Worm (Caenorhabditis elegans) whole organism, mixed stage, embryonic: ENCODE results near the gene C12D12.3.

ENCODE experiments used
- M03D4.4 ChIP-seq: sonication (generic microtip); optimal IDR thresholded peaks from 2 replicates; lab custom pipeline; 2017; ENCODE audit warnings: mild to moderate bottlenecking, missing genetic modification characterization, missing compliant biosample characterization
- blmp-1 ChIP-seq: fragments of 150-350 bp; optimal IDR thresholded peaks from 2 replicates; lab custom pipeline; 2014; ENCODE audit warnings: missing biosample characterization, missing genetic modification characterization
- ceh-43 ChIP-seq: fragments of 200-800 bp; sonication (Bioruptor generic); optimal IDR thresholded peaks from 2 replicates; lab custom pipeline; 2018; ENCODE audit warnings: mild to moderate bottlenecking, missing genetic modification characterization, moderate library complexity, missing compliant biosample characterization
- ceh-83 ChIP-seq: fragments of 200-800 bp; sonication (Bioruptor generic); optimal IDR thresholded peaks from 2 replicates; lab custom pipeline; 2018; ENCODE audit warnings: mild to moderate bottlenecking, missing genetic modification characterization, missing compliant biosample characterization
- ces-1 ChIP-seq: fragments of 150-350 bp; optimal IDR thresholded peaks from 2 replicates; lab custom pipeline; 2014; ENCODE audit warnings: missing biosample characterization, missing genetic modification reagents, missing genetic modification characterization
- cnd-1 ChIP-seq: fragments of 200-800 bp; sonication (Bioruptor generic); optimal IDR thresholded peaks from 2 replicates; lab custom pipeline; 2018; ENCODE audit warnings: mild to moderate bottlenecking, missing genetic modification characterization, missing compliant biosample characterization
- drap-1 ChIP-seq: fragments of 200-800 bp; sonication (Bioruptor generic); optimal IDR thresholded peaks from 3 replicates; lab custom pipeline; 2018; ENCODE audit warnings: mild to moderate bottlenecking, missing genetic modification characterization, missing compliant biosample characterization
- flh-1 ChIP-seq: fragments of 200-800 bp; sonication (Bioruptor generic); optimal IDR thresholded peaks from 2 replicates; lab custom pipeline; 2018; ENCODE audit warnings: mild to moderate bottlenecking, missing genetic modification characterization, moderate library complexity, missing compliant biosample characterization
- ham-2 ChIP-seq: fragments of 200-800 bp; sonication (Bioruptor generic); optimal IDR thresholded peaks from 2 replicates; lab custom pipeline; 2018; ENCODE audit warnings: mild to moderate bottlenecking, missing genetic modification characterization, missing compliant biosample characterization
- hlh-1 ChIP-seq: fragments of 150-350 bp; optimal IDR thresholded peaks from 2 replicates; lab custom pipeline; 2014; ENCODE audit warnings: missing biosample characterization, missing genetic modification reagents, missing genetic modification characterization
- lin-13 ChIP-seq: fragments of 150-350 bp; optimal IDR thresholded peaks from 2 replicates; lab custom pipeline; 2014; ENCODE audit warnings: missing biosample characterization, missing genetic modification characterization
- lin-32 ChIP-seq: fragments of 200-800 bp; sonication (Bioruptor generic); optimal IDR thresholded peaks from 2 replicates; lab custom pipeline; 2018; ENCODE audit warnings: mild to moderate bottlenecking, missing genetic modification characterization, missing compliant biosample characterization
- lsy-2 ChIP-seq: fragments of 150-350 bp; optimal IDR thresholded peaks from 2 replicates; lab custom pipeline; 2014; ENCODE audit warnings: missing biosample characterization, missing genetic modification characterization
- mab-5 ChIP-seq: fragments of 150-350 bp; optimal IDR thresholded peaks from 2 replicates; lab custom pipeline; 2014; ENCODE audit warnings: missing biosample characterization, missing genetic modification characterization
- mep-1 ChIP-seq: fragments of 150-350 bp; optimal IDR thresholded peaks from 2 replicates; lab custom pipeline; 2017; ENCODE audit warnings: missing biosample characterization, missing genetic modification reagents, missing genetic modification characterization, inconsistent platforms
- mls-2 ChIP-seq: sonication (generic microtip); optimal IDR thresholded peaks from 2 replicates; lab custom pipeline; 2016; ENCODE audit warnings: mild to moderate bottlenecking, missing genetic modification characterization, moderate library complexity, missing compliant biosample characterization
- nhr-12 ChIP-seq: fragments of 150-350 bp; optimal IDR thresholded peaks from 2 replicates; lab custom pipeline; 2014; ENCODE audit warnings: missing biosample characterization, missing genetic modification characterization
- nhr-2 ChIP-seq: fragments of 150-350 bp; optimal IDR thresholded peaks from 2 replicates; lab custom pipeline; 2014; ENCODE audit warnings: missing biosample characterization, missing genetic modification characterization
- nhr-237 ChIP-seq: fragments of 150-350 bp; optimal IDR thresholded peaks from 2 replicates; lab custom pipeline; 2014; ENCODE audit warnings: missing biosample characterization, missing genetic modification characterization
- nhr-28 ChIP-seq: fragments of 150-350 bp; optimal IDR thresholded peaks from 2 replicates; lab custom pipeline; 2014; ENCODE audit warnings: missing biosample characterization, missing genetic modification characterization
- nhr-76 ChIP-seq: sonication (generic microtip); optimal IDR thresholded peaks from 2 replicates; lab custom pipeline; 2017; ENCODE audit warnings: missing biosample characterization, missing genetic modification characterization
- pha-4 ChIP-seq: fragments of 150-350 bp; optimal IDR thresholded peaks from 2 replicates; lab custom pipeline; 2018; ENCODE audit warnings: missing biosample characterization, missing genetic modification reagents, missing genetic modification characterization
- snpc-4 ChIP-seq: fragments of 150-350 bp; optimal IDR thresholded peaks from 2 replicates; lab custom pipeline; 2014; ENCODE audit warnings: missing biosample characterization, missing genetic modification characterization
- sptf-1 ChIP-seq: sonication (generic microtip); optimal IDR thresholded peaks from 2 replicates; lab custom pipeline; 2017; ENCODE audit warnings: mild to moderate bottlenecking, missing genetic modification characterization, moderate library complexity, missing compliant biosample characterization
- tbx-8 ChIP-seq: fragments of 200-800 bp; sonication (Bioruptor generic); optimal IDR thresholded peaks from 2 replicates; lab custom pipeline; 2018; ENCODE audit warnings: mild to moderate bottlenecking, missing genetic modification characterization, moderate library complexity, missing compliant biosample characterization
- unc-120 ChIP-seq: sonication (generic microtip); optimal IDR thresholded peaks from 2 replicates; lab custom pipeline; 2017; ENCODE audit warnings: missing genetic modification characterization, missing compliant biosample characterization; ENCODE audit not compliant: poor library complexity, severe bottlenecking
- unc-39 ChIP-seq: fragments of 150-350 bp; optimal IDR thresholded peaks from 2 replicates; lab custom pipeline; 2014; ENCODE audit warnings: missing biosample characterization, missing genetic modification characterization
- unc-62 ChIP-seq: fragments of 150-350 bp; optimal IDR thresholded peaks from 2 replicates; lab custom pipeline; 2014; ENCODE audit warnings: missing biosample characterization, missing genetic modification reagents, missing genetic modification characterization
- zip-8 ChIP-seq: fragments of 150-350 bp; optimal IDR thresholded peaks from 2 replicates; lab custom pipeline; 2014; ENCODE audit warnings: missing biosample characterization, missing genetic modification characterization

The C12D12.3 gene

DNA sequence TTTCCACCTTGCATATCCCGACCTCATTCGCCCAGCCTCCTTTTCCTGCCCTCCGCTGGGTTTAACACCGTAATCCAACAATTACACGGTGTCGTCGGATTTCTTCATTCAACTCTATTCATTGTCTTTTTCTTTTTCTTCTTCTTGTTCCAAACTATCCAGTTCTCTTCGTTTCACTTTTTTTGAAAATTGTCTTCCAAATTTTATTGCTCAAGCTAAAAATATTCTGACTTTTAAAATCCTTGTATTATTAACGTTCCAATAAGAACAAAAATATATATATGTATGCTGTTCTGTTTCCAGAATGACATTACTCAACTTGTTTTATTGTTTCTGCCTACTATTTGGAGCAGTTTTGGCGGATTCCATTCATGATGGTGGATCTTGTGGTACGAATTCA, 9.1 kb upstream of the C12D12.3 start, which contains the start of gene wrt-6:
Gene wrt-6, plus strand, starts transcription at position 301 of the 400 bp plus-strand sequence.
- TF ChIP-seq nhr-76 (tag; lab: Kevin White, UChicago) (no peak), pha-4 (no peak), nhr-12 (no peak), mep-1 (tag; lab: Kevin White, UChicago) (no peak), ham-2 (no peak), lin-32 (GFP tag; lab: Kevin White, UChicago) (no peak), unc-39 (no peak), M03D4.4 (no peak)

DNA sequence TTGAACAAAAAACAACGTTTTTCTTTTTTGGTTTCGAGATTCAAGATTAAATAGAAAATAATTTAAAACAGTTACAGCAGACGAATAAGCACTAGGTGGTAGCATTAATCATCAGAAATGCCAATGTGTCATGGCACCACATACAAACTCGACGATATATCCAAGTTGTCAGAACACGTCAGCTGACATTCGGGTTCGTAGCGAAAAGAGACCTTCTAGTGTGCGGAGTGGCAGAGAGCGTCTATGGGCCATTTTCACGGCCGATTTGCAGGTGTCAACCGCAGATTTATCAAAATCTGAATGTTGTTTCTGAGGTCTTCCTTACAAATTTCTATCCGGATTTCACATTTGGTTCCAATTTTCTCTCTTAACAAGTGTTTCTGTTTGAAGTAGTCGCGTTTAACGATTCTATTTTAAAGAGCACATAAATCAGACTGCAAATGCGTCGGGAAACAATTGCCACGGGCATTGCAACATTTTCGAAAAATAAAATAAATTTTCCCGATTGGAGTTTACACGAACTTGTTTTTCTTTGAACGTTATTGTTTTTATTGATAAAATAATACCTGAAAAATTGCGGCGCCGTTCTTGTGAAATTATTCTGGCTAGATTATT, 912 bp upstream of the C12D12.3 start:
- TF ChIP-seq hlh-1 (peak; percentile 92), ceh-83 (GFP tag; lab: Kevin White, UChicago) (no peak), pha-4 (no peak), sptf-1 (tag; lab: Kevin White, UChicago) (no peak), unc-120 (tag; lab: Kevin White, UChicago) (peak; percentile 59), nhr-2 (tag; lab: Kevin White, UChicago) (no peak), drap-1 (GFP tag; lab: Kevin White, UChicago) (no peak), M03D4.4 (no peak), blmp-1 (tag; lab: Kevin White, UChicago) (no peak), tbx-8 (no peak), mab-5 (tag; lab: Kevin White, UChicago) (peak; percentile 2), unc-62 (GFP tag; lab: Kevin White, UChicago) (peak; percentile 88), nhr-237 (tag; lab: Kevin White, UChicago) (no peak), cnd-1 (tag; lab: Kevin White, UChicago) (no peak)

DNA sequence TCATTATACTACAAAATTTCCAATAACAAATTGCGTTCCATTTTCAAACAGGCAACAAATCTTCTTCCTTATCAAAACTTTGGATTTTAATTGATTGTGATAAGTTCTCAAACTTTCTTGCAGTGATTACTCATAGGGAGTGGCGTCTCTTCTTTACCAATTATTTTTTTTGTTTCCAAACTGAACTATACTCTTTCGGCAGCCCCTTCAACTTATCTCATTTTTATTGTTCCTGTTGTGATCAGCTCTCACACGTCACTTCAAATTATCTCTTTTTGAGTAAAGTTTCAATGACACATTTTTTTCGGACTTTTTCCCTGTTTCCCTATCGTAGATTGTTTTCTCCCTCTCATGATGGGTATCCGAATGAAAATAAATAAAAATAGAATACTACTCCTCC, 3.3 kb downstream of the C12D12.3 start:
- no peak for TF ChIP-seq pha-4
- TF ChIP-seq sptf-1 (tag; lab: Kevin White, UChicago), result no peak
- TF ChIP-seq ham-2, result no peak
- no peak for TF ChIP-seq lsy-2 (tag; lab: Kevin White, UChicago)
- TF ChIP-seq ces-1 (GFP tag; lab: Kevin White, UChicago), result no peak
- no peak for TF ChIP-seq ceh-43 (GFP tag; lab: Kevin White, UChicago)
- TF ChIP-seq mab-5 (tag; lab: Kevin White, UChicago), result no peak
- TF ChIP-seq nhr-2 (tag; lab: Kevin White, UChicago), result no peak
- TF ChIP-seq M03D4.4, result no peak
- TF ChIP-seq blmp-1 (tag; lab: Kevin White, UChicago), result no peak
- TF ChIP-seq nhr-28, result no peak
- TF ChIP-seq nhr-76 (tag; lab: Kevin White, UChicago), result no peak
- TF ChIP-seq snpc-4 (tag; lab: Kevin White, UChicago), result no peak
- TF ChIP-seq cnd-1 (tag; lab: Kevin White, UChicago), result no peak
- TF ChIP-seq tbx-8, result no peak
- no peak for TF ChIP-seq mep-1 (tag; lab: Kevin White, UChicago)

DNA sequence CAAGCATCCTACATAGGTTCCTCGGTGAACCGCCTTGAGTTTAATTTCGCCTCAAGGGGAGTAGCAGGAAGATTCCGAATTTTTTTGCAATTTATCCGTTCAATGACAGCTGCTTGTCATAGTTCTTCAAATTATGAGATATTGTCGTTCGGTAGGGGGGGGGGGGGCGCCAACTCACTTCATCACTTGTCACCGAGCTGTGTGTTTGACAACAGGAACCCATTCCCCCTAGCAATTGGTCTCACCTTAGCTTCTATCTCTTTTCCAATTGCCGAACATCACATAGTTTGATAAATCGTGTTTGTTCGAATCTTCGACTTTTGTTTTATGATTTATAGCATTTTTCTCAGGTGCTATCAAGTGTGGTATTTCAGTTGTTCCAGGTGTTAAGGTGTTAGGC, 5.5 kb downstream of the C12D12.3 start:
- peak; percentile 36 for TF ChIP-seq hlh-1
- no peak for TF ChIP-seq lsy-2 (tag; lab: Kevin White, UChicago)
- TF ChIP-seq unc-62 (GFP tag; lab: Kevin White, UChicago), result peak; percentile 79
- no peak for TF ChIP-seq nhr-76 (tag; lab: Kevin White, UChicago)
- no peak for TF ChIP-seq drap-1 (GFP tag; lab: Kevin White, UChicago)
- TF ChIP-seq tbx-8, result no peak

DNA sequence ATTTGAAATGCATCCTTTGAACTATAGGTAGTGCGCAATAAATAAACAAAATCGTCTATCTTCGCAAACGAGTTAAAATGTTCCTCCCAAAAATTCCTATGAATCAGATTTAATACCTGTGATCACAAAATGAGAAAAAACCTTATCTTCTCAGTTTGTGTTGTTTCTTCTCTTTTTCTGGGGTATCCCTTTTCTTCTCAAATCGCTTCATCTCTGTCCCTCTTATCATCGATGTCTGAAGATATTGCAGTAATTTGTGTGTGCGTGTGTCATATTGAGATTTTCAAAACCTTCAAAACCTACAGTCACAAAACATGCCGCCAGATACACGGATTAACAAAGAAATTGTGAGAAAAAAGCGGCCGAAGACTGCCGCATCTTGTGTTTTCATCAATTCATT, 6.7 kb downstream of the C12D12.3 start, which contains the start of gene glt-1:
Gene glt-1, plus strand, starts transcription at position 251 of the 400 bp plus-strand sequence.
- TF ChIP-seq zip-8 (tag; lab: Kevin White, UChicago) (no peak), nhr-28 (no peak), mls-2 (tag; lab: Kevin White, UChicago) (no peak), drap-1 (GFP tag; lab: Kevin White, UChicago) (no peak), lin-13 (tag; lab: Kevin White, UChicago) (no peak), nhr-2 (tag; lab: Kevin White, UChicago) (no peak), unc-120 (tag; lab: Kevin White, UChicago) (no peak), ces-1 (GFP tag; lab: Kevin White, UChicago) (no peak), snpc-4 (tag; lab: Kevin White, UChicago) (no peak)

DNA sequence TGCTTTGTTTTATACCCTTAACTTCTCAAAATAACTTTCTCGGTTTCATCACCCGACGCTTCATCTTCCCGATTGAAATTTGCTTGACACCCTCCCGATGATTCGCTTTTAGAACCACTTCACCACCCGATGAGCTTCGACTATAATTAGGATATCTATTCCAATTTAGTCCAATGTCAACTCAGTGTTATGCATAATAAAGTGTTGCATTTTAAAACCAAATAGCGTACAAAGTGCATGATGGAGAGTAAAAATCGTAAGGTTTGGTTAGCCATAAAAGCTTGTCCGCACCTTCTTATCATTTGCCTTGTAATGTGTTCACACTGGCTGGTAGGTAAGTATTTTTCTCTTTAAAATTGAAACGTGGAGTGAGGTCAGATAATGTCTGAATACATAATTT, 9.9 kb downstream of the C12D12.3 start, which contains the start of gene C12D12.1:
Gene C12D12.1, plus strand, starts transcription at position 301 of the 400 bp plus-strand sequence.
- TF ChIP-seq nhr-28 (no peak), mls-2 (tag; lab: Kevin White, UChicago) (no peak), flh-1 (GFP tag; lab: Kevin White, UChicago) (no peak)
- TF ChIP-seq, all 35 proteins: peak for 0
